Worm (Caenorhabditis elegans) whole organism, L1 larva: Measurements from ENCODE around the gene B0496.2.

Experiments
- ceh-63 ChIP-seq: fragments of 200-800 bp; sonication (Bioruptor generic); optimal IDR thresholded peaks from 2 replicates; lab custom pipeline; 2018; ENCODE audit warnings: mild to moderate bottlenecking, missing genetic modification characterization, missing compliant biosample characterization
- ces-1 ChIP-seq: fragments of 150-350 bp; optimal IDR thresholded peaks from 2 replicates; lab custom pipeline; 2014; ENCODE audit warnings: missing biosample characterization, missing genetic modification reagents, missing genetic modification characterization
- egl-13 ChIP-seq: sonication (generic microtip); optimal IDR thresholded peaks from 2 replicates; lab custom pipeline; 2016; ENCODE audit warnings: missing genotype, missing genetic modification reagents, missing genetic modification characterization, missing compliant biosample characterization
- fos-1 ChIP-seq: fragments of 150-350 bp; optimal IDR thresholded peaks from 2 replicates; lab custom pipeline; 2014; ENCODE audit warnings: missing biosample characterization, missing genetic modification characterization
- hlh-4 ChIP-seq: sonication (generic microtip); optimal IDR thresholded peaks from 2 replicates; lab custom pipeline; 2016; ENCODE audit warnings: mild to moderate bottlenecking, missing genetic modification characterization, missing compliant biosample characterization
- nhr-20 ChIP-seq: sonication (generic microtip); optimal IDR thresholded peaks from 2 replicates; lab custom pipeline; 2016; ENCODE audit warnings: mild to moderate bottlenecking, missing genetic modification characterization, missing compliant biosample characterization
- ztf-11 ChIP-seq, 2 experiments: sonication (generic microtip); optimal IDR thresholded peaks; 2 replicates each; lab custom pipeline; 2016 to 2017; ENCODE audit warnings: missing genetic modification characterization in 2 of 2, missing biosample characterization in 1 of 2, missing compliant biosample characterization in 1 of 2
- ztf-4 ChIP-seq: fragments of 150-350 bp; optimal IDR thresholded peaks from 2 replicates; lab custom pipeline; 2014; ENCODE audit warnings: missing biosample characterization, missing genetic modification characterization

DNA sequence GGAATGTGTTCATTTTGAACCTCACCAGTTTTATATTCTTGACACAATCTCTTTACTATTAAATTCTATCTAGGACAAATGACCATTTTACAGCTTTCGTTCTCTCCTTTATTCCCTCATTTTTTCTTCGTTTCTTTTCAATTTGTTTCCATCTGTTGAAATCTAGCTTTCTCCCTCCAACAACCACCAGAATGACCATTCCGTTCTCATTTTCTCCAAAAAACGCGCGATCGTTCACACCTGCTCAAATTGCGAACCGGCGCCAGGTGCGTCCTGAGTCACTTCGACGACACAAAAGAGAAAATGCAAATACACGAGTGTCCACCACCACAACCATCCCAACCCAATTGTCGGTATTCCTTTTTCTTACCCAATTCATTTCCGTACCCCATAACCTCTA lies 8.6 kb downstream of the B0496.2 start, which contains the start of gene F13B6.1:
- no peak for TF ChIP-seq nhr-20 (tag; lab: Kevin White, UChicago)
- no peak for TF ChIP-seq ces-1 (GFP tag; lab: Kevin White, UChicago)
- TF ChIP-seq egl-13 = no peak
- TF ChIP-seq ceh-63 (GFP tag; lab: Kevin White, UChicago) = no peak
- no peak for TF ChIP-seq ztf-11 (tag; optimal IDR thresholded peaks at IDR 0.05; lab: Kevin White, UChicago)
- no peak for TF ChIP-seq fos-1 (tag; lab: Kevin White, UChicago)
- no peak for TF ChIP-seq ztf-4 (tag; lab: Kevin White, UChicago)
- TF ChIP-seq hlh-4 (tag; lab: Kevin White, UChicago) = no peak
